Fruit fly (Drosophila melanogaster) whole organism, embryonic: Measurements from ENCODE around the gene CG16903.

ENCODE experiments used
- Atf3 ChIP-seq: fragments of 200-800 bp; sonication (Bioruptor generic); optimal IDR thresholded peaks from 3 replicates; lab custom pipeline; 2016; ENCODE audit warnings: missing biosample characterization, missing genetic modification characterization
- CG12236 ChIP-seq: fragments of 200-800 bp; sonication (Bioruptor generic); optimal IDR thresholded peaks from 2 replicates; lab custom pipeline; 2016; ENCODE audit warnings: missing biosample characterization, missing genetic modification characterization
- CG13296 ChIP-seq: fragments of 200-800 bp; sonication (Bioruptor generic); optimal IDR thresholded peaks from 3 replicates; lab custom pipeline; 2018; ENCODE audit warnings: missing biosample characterization, mild to moderate bottlenecking, missing genetic modification characterization
- CG13775 ChIP-seq: fragments of 200-800 bp; sonication (Bioruptor generic); optimal IDR thresholded peaks from 3 replicates; lab custom pipeline; 2017; ENCODE audit warnings: missing biosample characterization, mild to moderate bottlenecking, missing genetic modification characterization
- CG14710 ChIP-seq: fragments of 200-800 bp; sonication (Bioruptor generic); optimal IDR thresholded peaks from 3 replicates; lab custom pipeline; 2019; ENCODE audit warnings: missing biosample characterization, mild to moderate bottlenecking, missing genetic modification characterization, moderate library complexity
- CG17186 ChIP-seq: fragments of 200-800 bp; sonication (Bioruptor generic); optimal IDR thresholded peaks from 3 replicates; lab custom pipeline; 2017; ENCODE audit warnings: missing biosample characterization, missing genetic modification reagents, missing genetic modification characterization
- CG17612 ChIP-seq: fragments of 200-800 bp; sonication (Bioruptor generic); IDR thresholded peaks from 2 replicates; pipeline ENCODE4 v1.3.6; 2022; ENCODE audit warnings: missing biosample characterization, missing genetic modification characterization
- CG18599 ChIP-seq: fragments of 200-800 bp; sonication (Bioruptor generic); optimal IDR thresholded peaks from 3 replicates; lab custom pipeline; 2017; ENCODE audit warnings: missing biosample characterization, missing genetic modification characterization, mild to moderate bottlenecking, moderate library complexity, missing genetic modification reagents
- CG2116 ChIP-seq: fragments of 200-800 bp; sonication (Bioruptor generic); optimal IDR thresholded peaks from 3 replicates; lab custom pipeline; 2018; ENCODE audit warnings: missing biosample characterization, mild to moderate bottlenecking, missing genetic modification characterization
- CG30403 ChIP-seq: fragments of 200-800 bp; sonication (Bioruptor generic); optimal IDR thresholded peaks from 3 replicates; lab custom pipeline; 2016; ENCODE audit warnings: missing biosample characterization, missing genetic modification characterization
- CG34224 ChIP-seq: fragments of 200-800 bp; sonication (Bioruptor generic); IDR thresholded peaks from 3 replicates; pipeline ENCODE4 v1.3.6; 2022; ENCODE audit warnings: missing biosample characterization, missing genetic modification characterization; ENCODE audit not compliant: partially characterized antibody
- CG43689 ChIP-seq: fragments of 200-800 bp; sonication (Bioruptor generic); IDR thresholded peaks from 2 replicates; pipeline ENCODE4 v1.3.6; 2022; ENCODE audit warnings: missing biosample characterization, missing genetic modification characterization
- CG4424 ChIP-seq: fragments of 200-800 bp; sonication (Bioruptor generic); optimal IDR thresholded peaks from 3 replicates; lab custom pipeline; 2016; ENCODE audit warnings: missing biosample characterization, missing genetic modification characterization
- CG6272 ChIP-seq: fragments of 200-800 bp; sonication (Bioruptor generic); IDR thresholded peaks from 2 replicates; pipeline ENCODE4 v1.3.6; 2022; ENCODE audit warnings: missing biosample characterization, missing genetic modification characterization
- CG6683 ChIP-seq: fragments of 200-800 bp; sonication (Bioruptor generic); optimal IDR thresholded peaks from 2 replicates; lab custom pipeline; 2017; ENCODE audit warnings: missing biosample characterization, mild to moderate bottlenecking, missing genetic modification characterization, missing genetic modification reagents
- CG6689 ChIP-seq: fragments of 200-800 bp; sonication (Bioruptor generic); IDR thresholded peaks from 2 replicates; pipeline ENCODE4 v1.3.6; 2022; ENCODE audit warnings: missing biosample characterization, missing genetic modification characterization
- CG7271 ChIP-seq: fragments of 200-800 bp; sonication (Bioruptor generic); optimal IDR thresholded peaks from 2 replicates; lab custom pipeline; 2018; ENCODE audit warnings: missing biosample characterization, mild to moderate bottlenecking, missing genetic modification characterization, moderate library complexity
- CG7963 ChIP-seq: fragments of 200-800 bp; sonication (Bioruptor generic); IDR thresholded peaks from 3 replicates; pipeline ENCODE4 v1.3.6; 2022; ENCODE audit warnings: missing biosample characterization, missing genetic modification characterization; ENCODE audit not compliant: partially characterized antibody
- CG8089 ChIP-seq: fragments of 200-800 bp; sonication (Bioruptor generic); optimal IDR thresholded peaks from 3 replicates; lab custom pipeline; 2016; ENCODE audit warnings: missing biosample characterization, missing genetic modification characterization
- CG8388 ChIP-seq: fragments of 200-800 bp; sonication (Bioruptor generic); optimal IDR thresholded peaks from 2 replicates; lab custom pipeline; 2019; ENCODE audit warnings: missing biosample characterization, mild to moderate bottlenecking, missing genetic modification characterization, moderate library complexity
- CG9797 ChIP-seq: fragments of 200-800 bp; sonication (Bioruptor generic); optimal IDR thresholded peaks from 3 replicates; lab custom pipeline; 2018; ENCODE audit warnings: missing biosample characterization, mild to moderate bottlenecking, missing genetic modification characterization
- CrebB ChIP-seq: fragments of 200-800 bp; sonication (Bioruptor generic); optimal IDR thresholded peaks from 3 replicates; lab custom pipeline; 2018; ENCODE audit warnings: missing biosample characterization, mild to moderate bottlenecking, missing genetic modification characterization
- D19B ChIP-seq: fragments of 200-800 bp; sonication (Bioruptor generic); optimal IDR thresholded peaks from 2 replicates; lab custom pipeline; 2017; ENCODE audit warnings: missing biosample characterization, mild to moderate bottlenecking, missing genetic modification characterization
- Dip3 ChIP-seq: fragments of 200-800 bp; sonication (Bioruptor generic); optimal IDR thresholded peaks from 3 replicates; lab custom pipeline; 2016; ENCODE audit warnings: missing biosample characterization, missing genetic modification characterization
- Dll ChIP-seq: fragments of 200-800 bp; sonication (Bioruptor generic); IDR thresholded peaks from 4 replicates; pipeline ENCODE4 v1.3.6; 2022; ENCODE audit warnings: missing biosample characterization, missing genetic modification characterization; ENCODE audit not compliant: partially characterized antibody
- Doc3 ChIP-seq: fragments of 200-800 bp; sonication (Bioruptor generic); IDR thresholded peaks from 3 replicates; pipeline ENCODE4 v1.3.6; 2022; ENCODE audit warnings: missing biosample characterization, missing genetic modification characterization; ENCODE audit not compliant: partially characterized antibody
- GATAe ChIP-seq: fragments of 200-800 bp; sonication (Bioruptor generic); conservative IDR thresholded peaks from 2 replicates; pipeline ENCODE4 v1.3.6; 2022; ENCODE audit warnings: missing biosample characterization, missing genetic modification characterization
- H15 ChIP-seq: fragments of 200-800 bp; sonication (Bioruptor generic); IDR thresholded peaks from 3 replicates; pipeline ENCODE4 v1.3.6; 2022; ENCODE audit warnings: missing biosample characterization, missing genetic modification characterization
- HmgZ ChIP-seq: fragments of 200-800 bp; sonication (Bioruptor generic); optimal IDR thresholded peaks from 2 replicates; lab custom pipeline; 2018; ENCODE audit warnings: missing biosample characterization, mild to moderate bottlenecking, missing genetic modification characterization
- Hr3 ChIP-seq: fragments of 200-800 bp; sonication (Bioruptor generic); optimal IDR thresholded peaks from 3 replicates; lab custom pipeline; 2016; ENCODE audit warnings: missing biosample characterization, missing genetic modification characterization
- Lpt ChIP-seq: fragments of >200 bp; optimal IDR thresholded peaks from 2 replicates; lab custom pipeline; 2018; ENCODE audit warnings: missing biosample characterization, missing genetic modification characterization
- Sry-δ ChIP-seq: fragments of 200-800 bp; sonication (Bioruptor generic); optimal IDR thresholded peaks from 2 replicates; lab custom pipeline; 2016; ENCODE audit warnings: missing biosample characterization, missing genetic modification characterization
- Trl ChIP-seq, 3 experiments: fragments of >200 bp in 2 of 3; fragments of 200-800 bp in 1 of 3; sonication (Bioruptor generic) in 1 of 3; optimal IDR thresholded peaks; 2 replicates in 1 of 3; 3 replicates in 2 of 3; lab custom pipeline; 2016 to 2017; ENCODE audit warnings: missing biosample characterization in 1 of 3, missing genetic modification characterization in 1 of 3
- Usf ChIP-seq: fragments of 200-800 bp; sonication (Bioruptor generic); optimal IDR thresholded peaks from 2 replicates; lab custom pipeline; 2017; ENCODE audit warnings: missing genotype, missing biosample characterization, missing genetic modification characterization
- abd-A ChIP-seq: fragments of 200-800 bp; sonication (Bioruptor generic); optimal IDR thresholded peaks from 3 replicates; lab custom pipeline; 2019; ENCODE audit warnings: missing biosample characterization, mild to moderate bottlenecking, missing genetic modification characterization, moderate library complexity
- ap ChIP-seq: fragments of 200-800 bp; sonication (Bioruptor generic); IDR thresholded peaks from 2 replicates; pipeline ENCODE4 v1.3.6; 2022; ENCODE audit warnings: missing biosample characterization, missing genetic modification characterization
- cas ChIP-seq: fragments of 200-800 bp; sonication (Bioruptor generic); IDR thresholded peaks from 2 replicates; pipeline ENCODE4 v1.3.6; 2022; ENCODE audit warnings: missing biosample characterization, missing genetic modification characterization
- insv ChIP-seq, 2 experiments: fragments of 200-800 bp; sonication (Bioruptor generic); optimal IDR thresholded peaks; 3 replicates each; lab custom pipeline; 2016 to 2018; ENCODE audit warnings: missing biosample characterization in 2 of 2, missing genetic modification characterization in 2 of 2
- jigr1 ChIP-seq: fragments of 200-800 bp; sonication (Bioruptor generic); IDR thresholded peaks from 3 replicates; pipeline ENCODE4 v1.3.6; 2022; ENCODE audit warnings: missing biosample characterization, missing genetic modification characterization
- mam ChIP-seq: fragments of 200-800 bp; sonication (Bioruptor generic); optimal IDR thresholded peaks from 3 replicates; lab custom pipeline; 2016; ENCODE audit warnings: missing biosample characterization, missing genetic modification characterization
- nom ChIP-seq: fragments of 200-800 bp; sonication (Bioruptor generic); optimal IDR thresholded peaks from 2 replicates; lab custom pipeline; 2017; ENCODE audit warnings: missing biosample characterization, missing genetic modification characterization, mild to moderate bottlenecking, moderate library complexity, missing genetic modification reagents
- pfk ChIP-seq: fragments of 200-800 bp; sonication (Bioruptor generic); optimal IDR thresholded peaks from 2 replicates; lab custom pipeline; 2018; ENCODE audit warnings: missing biosample characterization, mild to moderate bottlenecking, missing genetic modification characterization, moderate library complexity
- pum ChIP-seq: fragments of 200-800 bp; sonication (Bioruptor generic); optimal IDR thresholded peaks from 2 replicates; lab custom pipeline; 2016; ENCODE audit warnings: missing biosample characterization, missing genetic modification characterization
- run ChIP-seq: fragments of 200-800 bp; sonication (Bioruptor generic); optimal IDR thresholded peaks from 3 replicates; lab custom pipeline; 2018; ENCODE audit warnings: missing biosample characterization, mild to moderate bottlenecking, missing genetic modification characterization
- sim ChIP-seq: fragments of 200-800 bp; sonication (Bioruptor generic); IDR thresholded peaks from 2 replicates; pipeline ENCODE4 v1.3.6; 2022; ENCODE audit warnings: missing biosample characterization, missing genetic modification characterization
- sr ChIP-seq: fragments of 200-800 bp; sonication (Bioruptor generic); IDR thresholded peaks from 3 replicates; pipeline ENCODE4 v1.3.6; 2022; ENCODE audit warnings: missing biosample characterization, missing genetic modification characterization
- tap ChIP-seq: fragments of 200-800 bp; optimal IDR thresholded peaks from 3 replicates; lab custom pipeline; 2019; ENCODE audit warnings: missing biosample characterization, mild to moderate bottlenecking, missing genetic modification characterization, moderate library complexity
- wdn ChIP-seq: fragments of 200-800 bp; sonication (Bioruptor generic); IDR thresholded peaks from 2 replicates; pipeline ENCODE4 v1.3.6; 2022; ENCODE audit warnings: missing biosample characterization, missing genetic modification characterization

Gene CG16903

dm6 chrX:2050070-2050899, 29.9 kb downstream of the CG16903 start, which contains the start of gene moody (continued):
- peak; percentile 95 for TF ChIP-seq CG6689
- TF ChIP-seq cas (GFP tag; lab: Robert Waterston, UW) = peak; percentile 98
- TF ChIP-seq CG7963 (GFP tag; lab: Robert Waterston, UW) = no peak
- TF ChIP-seq mam (GFP tag; lab: Kevin White, UChicago) = peak; percentile 99
- no peak for TF ChIP-seq Doc3
- TF ChIP-seq CG8089 (GFP tag; lab: Kevin White, UChicago) = peak; percentile 94
- TF ChIP-seq H15 (GFP tag; lab: Robert Waterston, UW) = peak; percentile 98
- peak; percentile 88 for TF ChIP-seq CG12236 (GFP tag; lab: Kevin White, UChicago)
- peak; percentile 94 for TF ChIP-seq tap (tag; lab: Kevin White, UChicago)
- TF ChIP-seq nom (GFP tag; lab: Kevin White, UChicago) = peak; percentile 94
- peak; percentile 96 for TF ChIP-seq Usf (GFP tag; lab: Kevin White, UChicago)
- peak; percentile 94 for TF ChIP-seq CG6683 (GFP tag; lab: Kevin White, UChicago)
- peak; percentile 82 for TF ChIP-seq Trl (optimal IDR thresholded peaks at IDR 0.05; lab: Kevin White, UChicago)
- TF ChIP-seq Trl (GFP tag; optimal IDR thresholded peaks at IDR 0.05; lab: Kevin White, UChicago) = peak; percentile 96
- peak; percentile 52; the same call in 2 of the 3 replicates for TF ChIP-seq CG34224
- TF ChIP-seq jigr1 = peak; percentile 92
- peak; percentile 35 for TF ChIP-seq CG9797
- peak; percentile 97 for TF ChIP-seq CG4424 (GFP tag; lab: Kevin White, UChicago)
- TF ChIP-seq abd-A (tag; lab: Kevin White, UChicago) = peak; percentile 85
- TF ChIP-seq wdn (GFP tag; lab: Robert Waterston, UW) = peak; percentile 99
- peak; percentile 63 for TF ChIP-seq CG2116 (GFP tag; lab: Kevin White, UChicago)
- peak; percentile 92 for TF ChIP-seq D19B (GFP tag; lab: Kevin White, UChicago)
- peak; percentile 98 for TF ChIP-seq CG13296 (GFP tag; lab: Kevin White, UChicago)
- peak; percentile 88 for TF ChIP-seq run (tag; lab: Kevin White, UChicago)
- peak; percentile 97 for TF ChIP-seq CrebB (tag; lab: Kevin White, UChicago)
- peak; percentile 90 for TF ChIP-seq CG13775 (GFP tag; lab: Kevin White, UChicago)
- peak; percentile 98 for TF ChIP-seq pum (GFP tag; lab: Kevin White, UChicago)
- TF ChIP-seq Hr3 (GFP tag; lab: Kevin White, UChicago) = peak; percentile 93
- TF ChIP-seq insv (GFP tag; optimal IDR thresholded peaks at IDR 0.05; lab: Kevin White, UChicago) = peak in 1 of 2 experiments; percentile 82
- TF ChIP-seq CG7271 (tag; lab: Kevin White, UChicago) = no peak
- peak; percentile 97 for TF ChIP-seq CG6272 (GFP tag; lab: Robert Waterston, UW)
- TF ChIP-seq CG14710 (tag; lab: Kevin White, UChicago) = peak; percentile 79
- TF ChIP-seq Dip3 = peak; percentile 96
- peak; percentile 80 for TF ChIP-seq CG17186 (GFP tag; lab: Kevin White, UChicago)
- TF ChIP-seq sr (GFP tag; lab: Robert Waterston, UW) = peak; percentile 99
- TF ChIP-seq Lpt (GFP tag; lab: Kevin White, UChicago) = no peak
- TF ChIP-seq HmgZ = peak; percentile 99
- peak; percentile 95 for TF ChIP-seq Atf3 (GFP tag; lab: Kevin White, UChicago)
- TF ChIP-seq sim (GFP tag; lab: Robert Waterston, UW) = peak; percentile 95
- TF ChIP-seq GATAe (GFP tag; lab: Robert Waterston, UW) = peak; percentile 88
- peak; percentile 97 for TF ChIP-seq CG43689 (GFP tag; lab: Robert Waterston, UW)
- peak; percentile 60 for TF ChIP-seq Sry-δ
- peak; percentile 86 for TF ChIP-seq CG8388 (GFP tag; lab: Kevin White, UChicago)
- TF ChIP-seq pfk (GFP tag; lab: Kevin White, UChicago) = peak; percentile 78
- TF ChIP-seq CG17612 (GFP tag; lab: Robert Waterston, UW) = peak; percentile 97
- peak; percentile 99 for TF ChIP-seq CG18599
- peak; percentile 97 for TF ChIP-seq ap (GFP tag; lab: Robert Waterston, UW)
- TF ChIP-seq CG30403 (GFP tag; lab: Kevin White, UChicago) = peak; percentile 98
- TF ChIP-seq Dll (GFP tag; lab: Robert Waterston, UW) = peak; percentile 54; the same call in 2 of the 4 replicates
